Fruit fly (Drosophila melanogaster) whole organism, embryonic: Measurements from ENCODE around the gene CG16826.

Experiments used
- Adf1 ChIP-seq: fragments of 200-800 bp; sonication (Bioruptor generic); IDR thresholded peaks from 2 replicates; pipeline ENCODE4 v1.3.6; 2022; ENCODE audit warnings: missing biosample characterization, missing genetic modification characterization
- Aef1 ChIP-seq: fragments of 200-800 bp; sonication (Bioruptor generic); IDR thresholded peaks from 3 replicates; pipeline ENCODE4 v1.3.6; 2022; ENCODE audit warnings: missing biosample characterization, missing genetic modification characterization
- CG10274 ChIP-seq: fragments of 200-800 bp; sonication (Bioruptor generic); optimal IDR thresholded peaks from 3 replicates; lab custom pipeline; 2017; ENCODE audit warnings: missing biosample characterization, mild to moderate bottlenecking, missing genetic modification characterization
- CG10321 ChIP-seq: fragments of 200-800 bp; sonication (Bioruptor generic); IDR thresholded peaks from 2 replicates; pipeline ENCODE4 v1.3.6; 2022; ENCODE audit warnings: missing biosample characterization, missing genetic modification characterization
- CG10979 ChIP-seq: fragments of 200-800 bp; sonication (Bioruptor generic); optimal IDR thresholded peaks from 2 replicates; lab custom pipeline; 2018; ENCODE audit warnings: missing biosample characterization, mild to moderate bottlenecking, missing genetic modification characterization, moderate library complexity
- CG11247 ChIP-seq: fragments of 200-800 bp; sonication (Bioruptor generic); IDR thresholded peaks from 2 replicates; pipeline ENCODE4 v1.3.6; 2022; ENCODE audit warnings: missing biosample characterization, missing genetic modification characterization
- CG11696 ChIP-seq: fragments of 200-800 bp; sonication (Bioruptor generic); IDR thresholded peaks from 2 replicates; pipeline ENCODE4 v1.3.6; 2022; ENCODE audit warnings: missing biosample characterization, missing genetic modification characterization
- CG13894 ChIP-seq: fragments of 200-800 bp; sonication (Bioruptor generic); optimal IDR thresholded peaks from 3 replicates; lab custom pipeline; 2018; ENCODE audit warnings: missing biosample characterization, mild to moderate bottlenecking, missing genetic modification characterization, moderate library complexity
- CG14050 ChIP-seq: fragments of 200-800 bp; sonication (Bioruptor generic); IDR thresholded peaks from 3 replicates; pipeline ENCODE4 v1.3.6; 2022; ENCODE audit warnings: missing biosample characterization, missing genetic modification characterization
- CG14667 ChIP-seq: fragments of 200-800 bp; sonication (Bioruptor generic); IDR thresholded peaks from 2 replicates; pipeline ENCODE4 v1.3.6; 2022; ENCODE audit warnings: missing biosample characterization, missing genetic modification characterization
- CG14965 ChIP-seq: fragments of 200-800 bp; sonication (Bioruptor generic); optimal IDR thresholded peaks from 2 replicates; lab custom pipeline; 2016; ENCODE audit warnings: missing biosample characterization, missing genetic modification characterization, borderline replicate concordance
- CG1647 ChIP-seq: fragments of 200-800 bp; sonication (Bioruptor generic); optimal IDR thresholded peaks from 3 replicates; lab custom pipeline; 2016; ENCODE audit warnings: missing biosample characterization, missing genetic modification characterization
- CG16863 ChIP-seq: fragments of 200-800 bp; sonication (Bioruptor generic); optimal IDR thresholded peaks from 3 replicates; lab custom pipeline; 2016; ENCODE audit warnings: missing biosample characterization, missing genetic modification characterization
- CG2889 ChIP-seq: fragments of 200-800 bp; sonication (Bioruptor generic); IDR thresholded peaks from 3 replicates; pipeline ENCODE4 v1.3.6; 2022; ENCODE audit warnings: missing biosample characterization, missing genetic modification characterization
- CG32767 ChIP-seq: fragments of 200-800 bp; sonication (Bioruptor generic); IDR thresholded peaks from 2 replicates; pipeline ENCODE4 v1.3.6; 2022; ENCODE audit warnings: missing biosample characterization, missing genetic modification characterization
- CG34376 ChIP-seq: fragments of 200-800 bp; sonication (Bioruptor generic); optimal IDR thresholded peaks from 2 replicates; lab custom pipeline; 2018; ENCODE audit warnings: missing biosample characterization, mild to moderate bottlenecking, missing genetic modification characterization
- CG4404 ChIP-seq: fragments of 200-800 bp; sonication (Bioruptor generic); IDR thresholded peaks from 2 replicates; pipeline ENCODE4 v1.3.6; 2022; ENCODE audit warnings: missing biosample characterization, missing genetic modification characterization
- CG4730 ChIP-seq: fragments of 200-800 bp; sonication (Bioruptor generic); IDR thresholded peaks from 2 replicates; pipeline ENCODE4 v1.3.6; 2022; ENCODE audit warnings: missing biosample characterization, missing genetic modification characterization
- CG5180 ChIP-seq: fragments of 200-800 bp; sonication (Bioruptor generic); optimal IDR thresholded peaks from 3 replicates; lab custom pipeline; 2017; ENCODE audit warnings: missing biosample characterization, missing genetic modification characterization, mild to moderate bottlenecking, moderate library complexity, missing genetic modification reagents
- CG7963 ChIP-seq: fragments of 200-800 bp; sonication (Bioruptor generic); IDR thresholded peaks from 3 replicates; pipeline ENCODE4 v1.3.6; 2022; ENCODE audit warnings: missing biosample characterization, missing genetic modification characterization; ENCODE audit not compliant: partially characterized antibody
- CG8944 ChIP-seq: fragments of 200-800 bp; sonication (Bioruptor generic); optimal IDR thresholded peaks from 3 replicates; lab custom pipeline; 2016; ENCODE audit warnings: missing biosample characterization, missing genetic modification characterization
- Dbx ChIP-seq: fragments of 200-800 bp; sonication (Bioruptor generic); IDR thresholded peaks from 3 replicates; pipeline ENCODE4 v1.3.6; 2022; ENCODE audit warnings: missing biosample characterization, missing genetic modification characterization
- Dip3 ChIP-seq: fragments of 200-800 bp; sonication (Bioruptor generic); optimal IDR thresholded peaks from 3 replicates; lab custom pipeline; 2016; ENCODE audit warnings: missing biosample characterization, missing genetic modification characterization
- Doc3 ChIP-seq: fragments of 200-800 bp; sonication (Bioruptor generic); IDR thresholded peaks from 3 replicates; pipeline ENCODE4 v1.3.6; 2022; ENCODE audit warnings: missing biosample characterization, missing genetic modification characterization; ENCODE audit not compliant: partially characterized antibody
- Hr39 ChIP-seq: fragments of >200 bp; optimal IDR thresholded peaks from 2 replicates; lab custom pipeline; 2017
- Jarid2 ChIP-seq: fragments of 200-800 bp; sonication (Bioruptor generic); optimal IDR thresholded peaks from 3 replicates; lab custom pipeline; 2017; ENCODE audit warnings: mild to moderate bottlenecking, missing biosample characterization, missing genetic modification reagents, missing genetic modification characterization
- Kr ChIP-seq: fragments of 200-800 bp; sonication (Bioruptor generic); optimal IDR thresholded peaks from 2 replicates; lab custom pipeline; 2017; ENCODE audit warnings: missing biosample characterization, mild to moderate bottlenecking, missing genetic modification characterization
- Med ChIP-seq: fragments of 200-800 bp; sonication (Bioruptor generic); peaks from one replicate; lab custom pipeline; 2016; ENCODE audit warnings: missing biosample characterization, missing genetic modification characterization, mild to moderate bottlenecking, inconsistent platforms, moderate library complexity
- NfI ChIP-seq: fragments of 200-800 bp; sonication (Bioruptor generic); optimal IDR thresholded peaks from 3 replicates; lab custom pipeline; 2018; ENCODE audit warnings: missing biosample characterization, mild to moderate bottlenecking, missing genetic modification characterization, moderate library complexity
- Oaz ChIP-seq: fragments of 200-800 bp; sonication (Bioruptor generic); IDR thresholded peaks from 2 replicates; pipeline ENCODE4 v1.3.6; 2022; ENCODE audit warnings: missing biosample characterization, missing genetic modification characterization
- Poxn ChIP-seq: fragments of 200-800 bp; sonication (Bioruptor generic); IDR thresholded peaks from 2 replicates; pipeline ENCODE4 v1.3.6; 2022; ENCODE audit warnings: missing biosample characterization, missing genetic modification characterization
- amos ChIP-seq: fragments of 200-800 bp; sonication (Bioruptor generic); IDR thresholded peaks from 2 replicates; pipeline ENCODE4 v1.3.6; 2022; ENCODE audit warnings: missing biosample characterization, missing genetic modification characterization; ENCODE audit not compliant: partially characterized antibody
- ase ChIP-seq: fragments of 200-800 bp; sonication (Bioruptor generic); IDR thresholded peaks from 3 replicates; pipeline ENCODE4 v1.3.6; 2022; ENCODE audit warnings: missing biosample characterization, missing genetic modification characterization
- az2 ChIP-seq: fragments of 200-800 bp; sonication (Bioruptor generic); optimal IDR thresholded peaks from 3 replicates; lab custom pipeline; 2016; ENCODE audit warnings: missing biosample characterization, missing genetic modification characterization
- cato ChIP-seq: fragments of 200-800 bp; sonication (Bioruptor generic); optimal IDR thresholded peaks from 2 replicates; lab custom pipeline; 2016; ENCODE audit warnings: missing biosample characterization, missing genetic modification characterization, borderline replicate concordance
- crol ChIP-seq: fragments of 200-800 bp; sonication (Bioruptor generic); IDR thresholded peaks from 2 replicates; pipeline ENCODE4 v1.3.6; 2022; ENCODE audit warnings: missing biosample characterization, missing genetic modification characterization
- dimm ChIP-seq: fragments of 200-800 bp; sonication (Bioruptor generic); IDR thresholded peaks from 2 replicates; pipeline ENCODE4 v1.3.6; 2022; ENCODE audit warnings: missing biosample characterization, missing genetic modification characterization
- fd96Cb ChIP-seq: fragments of 200-800 bp; sonication (Bioruptor generic); optimal IDR thresholded peaks from 2 replicates; lab custom pipeline; 2018; ENCODE audit warnings: missing biosample characterization, mild to moderate bottlenecking, missing genetic modification characterization, moderate library complexity
- grn ChIP-seq: fragments of 200-800 bp; sonication (Bioruptor generic); optimal IDR thresholded peaks from 3 replicates; lab custom pipeline; 2017; ENCODE audit warnings: missing biosample characterization, missing genetic modification characterization
- hbn ChIP-seq: fragments of 200-800 bp; sonication (Bioruptor generic); IDR thresholded peaks from 2 replicates; pipeline ENCODE4 v1.3.6; 2022; ENCODE audit warnings: missing biosample characterization, missing genetic modification characterization; ENCODE audit not compliant: partially characterized antibody
- lbe ChIP-seq: fragments of 200-800 bp; sonication (Bioruptor generic); optimal IDR thresholded peaks from 2 replicates; lab custom pipeline; 2016; ENCODE audit warnings: missing biosample characterization, mild to moderate bottlenecking, missing genetic modification characterization
- lov ChIP-seq, 2 experiments: fragments of 200-800 bp in 1 of 2; fragments of >200 bp in 1 of 2; sonication (Bioruptor generic) in 1 of 2; IDR thresholded peaks in 1 of 2; optimal IDR thresholded peaks in 1 of 2; 2 replicates in 1 of 2; 3 replicates in 1 of 2; pipeline versions ENCODE4 v1.3.6 to Lab custom; 2017 to 2022; ENCODE audit warnings: missing biosample characterization in 1 of 2, missing genetic modification characterization in 1 of 2
- pho ChIP-seq: fragments of 200-800 bp; sonication (Bioruptor generic); optimal IDR thresholded peaks from 2 replicates; lab custom pipeline; 2016; ENCODE audit warnings: missing biosample characterization, missing genetic modification characterization
- psq ChIP-seq: fragments of 200-800 bp; sonication (Bioruptor generic); optimal IDR thresholded peaks from 2 replicates; lab custom pipeline; 2017; ENCODE audit warnings: missing biosample characterization, missing genetic modification characterization
- sens ChIP-seq: fragments of 200-800 bp; sonication (Bioruptor generic); peaks from one replicate; lab custom pipeline; 2016; ENCODE audit warnings: missing biosample characterization, missing genetic modification characterization
- sens-2 ChIP-seq: fragments of 200-800 bp; sonication (Bioruptor generic); IDR thresholded peaks from 2 replicates; pipeline ENCODE4 v1.3.6; 2022; ENCODE audit warnings: missing biosample characterization, missing genetic modification characterization
- shn ChIP-seq: fragments of 200-800 bp; sonication (Bioruptor generic); optimal IDR thresholded peaks from 3 replicates; lab custom pipeline; 2016; ENCODE audit warnings: missing biosample characterization, missing genetic modification characterization
- slou ChIP-seq: fragments of 200-800 bp; sonication (Bioruptor generic); optimal IDR thresholded peaks from 3 replicates; lab custom pipeline; 2016; ENCODE audit warnings: missing biosample characterization, missing genetic modification characterization
- sr ChIP-seq: fragments of 200-800 bp; sonication (Bioruptor generic); IDR thresholded peaks from 3 replicates; pipeline ENCODE4 v1.3.6; 2022; ENCODE audit warnings: missing biosample characterization, missing genetic modification characterization
- stc ChIP-seq: fragments of 200-800 bp; sonication (Bioruptor generic); IDR thresholded peaks from 2 replicates; pipeline ENCODE4 v1.3.6; 2022; ENCODE audit warnings: missing biosample characterization, missing genetic modification characterization
- zen ChIP-seq: fragments of 200-800 bp; sonication (Bioruptor generic); optimal IDR thresholded peaks from 3 replicates; lab custom pipeline; 2018; ENCODE audit warnings: missing biosample characterization, mild to moderate bottlenecking, missing genetic modification characterization, moderate library complexity

CG16826 gene

dm6 chr2L:13370762-13371161, 23.2 kb downstream of the CG16826 start, which contains the start of gene ND-B22 (continued):
- TF ChIP-seq CG14965 (GFP tag; lab: Kevin White, UChicago) = no peak
- peak; percentile 33 for TF ChIP-seq CG34376 (GFP tag; lab: Kevin White, UChicago)
- no peak for TF ChIP-seq pho (GFP tag; lab: Kevin White, UChicago)
- TF ChIP-seq Aef1 (GFP tag; lab: Robert Waterston, UW) = peak; percentile 64
- TF ChIP-seq slou = peak; percentile 4
- no peak for TF ChIP-seq CG4404
- TF ChIP-seq Doc3 (GFP tag; lab: Robert Waterston, UW) = no peak
- no peak; the same call in 1 of the 2 replicates for TF ChIP-seq Adf1 (GFP tag; lab: Robert Waterston, UW)
- TF ChIP-seq ase (GFP tag; lab: Robert Waterston, UW) = no peak
- TF ChIP-seq CG4730 (GFP tag; lab: Robert Waterston, UW) = no peak
- TF ChIP-seq Dip3 = peak; percentile 61
- TF ChIP-seq Poxn (GFP tag; lab: Robert Waterston, UW) = no peak
- TF ChIP-seq zen (tag; lab: Kevin White, UChicago) = peak; percentile 12
- TF ChIP-seq sr = no peak
- TF ChIP-seq stc (GFP tag; lab: Robert Waterston, UW) = no peak
- peak; percentile 6 for TF ChIP-seq shn (GFP tag; lab: Kevin White, UChicago)
- TF ChIP-seq dimm = no peak
- TF ChIP-seq CG10979 = peak; percentile 22
- TF ChIP-seq grn (GFP tag; lab: Kevin White, UChicago) = no peak
- peak; percentile 8 for TF ChIP-seq CG13894
- TF ChIP-seq Kr (GFP tag; lab: Kevin White, UChicago) = no peak
- TF ChIP-seq Dbx = peak; percentile 24; the same call in 1 of the 3 replicates
- TF ChIP-seq sens = peak; percentile 64
- no peak for TF ChIP-seq Hr39
- TF ChIP-seq CG11247 (GFP tag; lab: Robert Waterston, UW) = peak; percentile 36; the same call in 1 of the 2 replicates
- peak; percentile 30; the same call in 1 of the 2 replicates for TF ChIP-seq amos
- TF ChIP-seq CG5180 (GFP tag; lab: Kevin White, UChicago) = no peak
- no peak for TF ChIP-seq cato
- peak; percentile 68 for TF ChIP-seq NfI (GFP tag; lab: Kevin White, UChicago)
- TF ChIP-seq CG10321 (GFP tag; lab: Robert Waterston, UW) = no peak
- TF ChIP-seq CG2889 = no peak
- TF ChIP-seq sens-2 (GFP tag; lab: Robert Waterston, UW) = no peak
- no peak for TF ChIP-seq CG32767 (GFP tag; lab: Robert Waterston, UW)
- no peak for TF ChIP-seq CG11696 (GFP tag; lab: Robert Waterston, UW)
- peak; percentile 54 for TF ChIP-seq CG1647 (GFP tag; lab: Kevin White, UChicago)
- TF ChIP-seq psq (GFP tag; lab: Kevin White, UChicago) = no peak
- no peak for TF ChIP-seq lov (optimal IDR thresholded peaks at IDR 0.05; lab: Kevin White, UChicago)
- TF ChIP-seq lov (GFP tag; IDR thresholded peaks at IDR 0.05; lab: Robert Waterston, UW) = no peak
- TF ChIP-seq CG14667 (GFP tag; lab: Robert Waterston, UW) = no peak
- no peak for TF ChIP-seq fd96Cb (tag; lab: Kevin White, UChicago)
- TF ChIP-seq crol (GFP tag; lab: Robert Waterston, UW) = no peak
- peak; percentile 24 for TF ChIP-seq az2 (GFP tag; lab: Kevin White, UChicago)
- no peak for TF ChIP-seq Oaz (GFP tag; lab: Robert Waterston, UW)
- peak; percentile 88 for TF ChIP-seq Med (GFP tag; lab: Kevin White, UChicago)
- peak; percentile 56 for TF ChIP-seq lbe (GFP tag; lab: Kevin White, UChicago)
- no peak for TF ChIP-seq CG10274 (GFP tag; lab: Kevin White, UChicago)
- no peak for TF ChIP-seq CG8944 (GFP tag; lab: Kevin White, UChicago)
- no peak for TF ChIP-seq CG16863 (GFP tag; lab: Kevin White, UChicago)
- TF ChIP-seq CG7963 (GFP tag; lab: Robert Waterston, UW) = peak; percentile 16; the same call in 1 of the 3 replicates
- no peak for TF ChIP-seq Jarid2 (GFP tag; lab: Kevin White, UChicago)
- no peak; the same call in 2 of the 3 replicates for TF ChIP-seq CG14050 (GFP tag; lab: Robert Waterston, UW)
- peak; percentile 37; the same call in 1 of the 2 replicates for TF ChIP-seq hbn (GFP tag; lab: Robert Waterston, UW)
